Fruit fly (Drosophila melanogaster) whole organism, wandering third instar larva: ENCODE results near the gene rut.

ENCODE experiments used
- Dif ChIP-seq: fragments of 200-275, 200-300 bp; sonication (Bioruptor generic); optimal IDR thresholded peaks from 2 replicates; lab custom pipeline; 2018; ENCODE audit warnings: missing biosample characterization, missing genetic modification characterization; ENCODE audit not compliant: partially characterized antibody
- GATAd ChIP-seq: sonication (Bioruptor generic); optimal IDR thresholded peaks from 2 replicates; lab custom pipeline; 2016; ENCODE audit warnings: missing biosample characterization, missing genetic modification characterization
- OdsH ChIP-seq: fragments of 200-800 bp; sonication (Bioruptor generic); optimal IDR thresholded peaks from 2 replicates; lab custom pipeline; 2016; ENCODE audit warnings: missing biosample characterization, mild to moderate bottlenecking, missing genetic modification characterization
- br ChIP-seq: fragments of 200-800 bp; sonication (Bioruptor generic); optimal IDR thresholded peaks from 2 replicates; lab custom pipeline; 2016; ENCODE audit warnings: missing biosample characterization, missing genetic modification characterization
- dl ChIP-seq, 2 experiments: fragments of 175-275, 200-275 bp in 1 of 2; fragments of 200-275 bp in 1 of 2; sonication (Bioruptor generic); optimal IDR thresholded peaks; lab custom pipeline; 2018; ENCODE audit warnings: mild to moderate bottlenecking in 2 of 2, missing biosample characterization in 2 of 2, missing genetic modification characterization in 2 of 2, moderate library complexity in 2 of 2; ENCODE audit not compliant: partially characterized antibody in 2 of 2, insufficient read depth in 1 of 2
- ey ChIP-seq: fragments of 200-800 bp; sonication (Bioruptor generic); optimal IDR thresholded peaks from 2 replicates; lab custom pipeline; 2016; ENCODE audit warnings: missing biosample characterization, missing genetic modification characterization
- h ChIP-seq: fragments of 200-800 bp; sonication (Bioruptor generic); optimal IDR thresholded peaks from 3 replicates; lab custom pipeline; 2016; ENCODE audit warnings: missing biosample characterization, mild to moderate bottlenecking, missing genetic modification characterization

- TF ChIP-seq br (GFP tag; lab: Kevin White, UChicago) (no peak), OdsH (no peak), dl (GFP tag; optimal IDR thresholded peaks at IDR 0.05; lab: Kevin White, UChicago; ENCODE audit: insufficient read depth in 1 of 2, partially characterized antibody in 2 of 2) (no peak), ey (GFP tag; lab: Kevin White, UChicago) (no peak), h (no peak), Dif (GFP tag; lab: Kevin White, UChicago) (no peak), GATAd (GFP tag; lab: Kevin White, UChicago) (no peak)
Observed at dm6 chrX:14836425-14836824, 10.6 kb upstream of the rut start, which contains the start of gene CG14410.
